Fruit fly (Drosophila melanogaster): ENCODE measurements around the gene CG7600.

The CG7600 gene

DNA sequence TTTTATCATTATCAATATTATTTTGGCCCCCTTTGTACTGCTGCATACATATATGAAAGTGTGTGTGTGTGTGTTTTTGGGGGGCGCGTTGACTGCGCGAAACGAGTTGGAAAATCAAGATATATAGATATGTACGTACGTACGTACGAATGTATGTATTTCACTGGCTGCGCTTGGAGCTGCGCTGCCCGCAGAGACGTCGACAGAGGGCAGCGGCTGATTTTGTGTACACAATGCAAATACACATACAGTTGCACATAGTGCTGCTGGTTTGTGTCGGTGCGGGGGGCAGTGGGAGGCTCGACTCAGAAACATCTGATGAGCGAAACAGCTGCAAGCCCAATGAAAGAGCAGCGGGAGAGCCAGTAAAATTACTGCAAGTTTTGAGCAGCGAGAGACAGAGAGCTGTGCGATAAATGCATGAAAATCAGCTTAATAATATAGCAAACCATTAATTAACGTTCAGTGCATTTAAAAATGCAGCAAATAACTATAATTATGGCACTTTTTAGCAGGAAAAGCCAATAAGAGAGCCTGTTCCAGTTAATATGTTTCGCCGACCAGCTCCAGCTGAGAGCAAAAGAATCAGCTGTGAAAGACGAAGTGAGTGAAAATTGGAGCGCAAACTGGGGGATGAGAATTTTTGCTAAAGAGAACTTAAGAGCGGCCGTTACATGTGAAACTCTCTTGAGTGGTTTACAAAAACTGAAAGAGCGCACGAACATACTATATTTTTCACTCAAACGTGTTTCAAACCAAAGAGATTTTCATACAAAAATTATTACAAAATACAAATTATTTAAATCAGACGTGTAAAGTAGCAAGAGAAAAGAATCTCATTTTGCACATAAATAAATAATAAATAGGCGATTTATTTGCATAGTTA, 37.0 kb downstream of the CG7600 start (continued):
- TF ChIP-seq CG9215 (GFP tag; IDR thresholded peaks at IDR 0.05) (no peak), CG7987 (GFP tag; optimal IDR thresholded peaks at IDR 0.05) (no peak), mirr (GFP tag; optimal IDR thresholded peaks at IDR 0.05) (no peak), mam (GFP tag; optimal IDR thresholded peaks at IDR 0.05) (no peak), pros (GFP tag; optimal IDR thresholded peaks at IDR 0.05) (peak; percentile 54), ems (GFP tag; optimal IDR thresholded peaks at IDR 0.05) (no peak), CG1792 (GFP tag; optimal IDR thresholded peaks at IDR 0.05) (no peak), CG33557 (GFP tag; optimal IDR thresholded peaks at IDR 0.05) (peak; percentile 37), croc (GFP tag; conservative IDR thresholded peaks at IDR 0.05) (no peak), CG7357 (GFP tag; IDR thresholded peaks at IDR 0.05) (no peak), CG18011 (GFP tag; optimal IDR thresholded peaks at IDR 0.05) (no peak), Bgb (GFP tag; IDR thresholded peaks at IDR 0.05; ENCODE audit: partially characterized antibody) (no peak), CG11093 (GFP tag; IDR thresholded peaks at IDR 0.05) (no peak), CG4730 (GFP tag; IDR thresholded peaks at IDR 0.05) (no peak), abd-A (tag; optimal IDR thresholded peaks at IDR 0.05) (peak; percentile 42), pnt (GFP tag; optimal IDR thresholded peaks at IDR 0.05) (no peak), CG12942 (GFP tag; optimal IDR thresholded peaks at IDR 0.05) (no peak), Max (GFP tag; optimal IDR thresholded peaks at IDR 0.05) (no peak), CG3838 (GFP tag; optimal IDR thresholded peaks at IDR 0.05) (no peak), CG7839 (tag; optimal IDR thresholded peaks at IDR 0.05) (no peak), lilli (GFP tag; optimal IDR thresholded peaks at IDR 0.05) (no peak), CG8478 (optimal IDR thresholded peaks at IDR 0.05) (no peak), CG17568 (GFP tag; optimal IDR thresholded peaks at IDR 0.05) (no peak), Mad (GFP tag; optimal IDR thresholded peaks at IDR 0.05) (no peak), Bteb2 (GFP tag; optimal IDR thresholded peaks at IDR 0.05) (no peak), bab2 (GFP tag; optimal IDR thresholded peaks at IDR 0.05) (no peak), CG7372 (GFP tag; IDR thresholded peaks at IDR 0.05) (no peak), gt (GFP tag; IDR thresholded peaks at IDR 0.05) (no peak), CG7928 (GFP tag; optimal IDR thresholded peaks at IDR 0.05) (no peak), CG5953 (GFP tag; IDR thresholded peaks at IDR 0.05) (no peak), CG4282 (GFP tag; optimal IDR thresholded peaks at IDR 0.05) (no peak), CG30020 (tag; optimal IDR thresholded peaks at IDR 0.05) (no peak), Ssrp (tag; optimal IDR thresholded peaks at IDR 0.05) (no peak), Hr3 (GFP tag; optimal IDR thresholded peaks at IDR 0.05) (no peak), bigmax (GFP tag; optimal IDR thresholded peaks at IDR 0.05) (no peak), Hr78 (GFP tag; optimal IDR thresholded peaks at IDR 0.05) (no peak), CG4328 (GFP tag; optimal IDR thresholded peaks at IDR 0.05) (no peak), sens (GFP tag) (peak; percentile 80), Taf1 (GFP tag; IDR thresholded peaks at IDR 0.05) (no peak), crc (GFP tag; optimal IDR thresholded peaks at IDR 0.05) (no peak), Tbp (GFP tag; optimal IDR thresholded peaks at IDR 0.05) (no peak), repo (GFP tag; optimal IDR thresholded peaks at IDR 0.05) (no peak), CG17328 (GFP tag; IDR thresholded peaks at IDR 0.05) (no peak), Neu2 (GFP tag; optimal IDR thresholded peaks at IDR 0.05; ENCODE audit: borderline replicate concordance) (no peak), CG10959 (GFP tag; IDR thresholded peaks at IDR 0.05) (no peak), CG32767 (GFP tag; IDR thresholded peaks at IDR 0.05) (peak; percentile 41; the same call in 1 of the 2 replicates), MBD-R2 (GFP tag; IDR thresholded peaks at IDR 0.05) (no peak), caup (GFP tag; optimal IDR thresholded peaks at IDR 0.05; ENCODE audit: severe bottlenecking) (peak; percentile 10), Atf6 (GFP tag; IDR thresholded peaks at IDR 0.05) (no peak), Scr (GFP tag; IDR thresholded peaks at IDR 0.05; ENCODE audit: partially characterized antibody) (no peak; the same call in 1 of the 2 replicates)
